Fruit fly (Drosophila melanogaster) whole organism, embryonic: ENCODE results near the gene CG42525.

Experiments
- Asciz ChIP-seq: fragments of 200-800 bp; sonication (Bioruptor generic); optimal IDR thresholded peaks from 2 replicates; lab custom pipeline; 2017; ENCODE audit warnings: missing biosample characterization, mild to moderate bottlenecking, missing genetic modification characterization, missing genetic modification reagents
- Atf3 ChIP-seq: fragments of 200-800 bp; sonication (Bioruptor generic); optimal IDR thresholded peaks from 3 replicates; lab custom pipeline; 2016; ENCODE audit warnings: missing biosample characterization, missing genetic modification characterization
- Awh ChIP-seq: fragments of 200-800 bp; sonication (Bioruptor generic); IDR thresholded peaks from 2 replicates; pipeline ENCODE4, ENCODE4 v1.3.6; 2022; ENCODE audit warnings: missing biosample characterization, missing genetic modification characterization
- BtbVII ChIP-seq: fragments of 200-800 bp; sonication (Bioruptor generic); optimal IDR thresholded peaks from 3 replicates; lab custom pipeline; 2017; ENCODE audit warnings: missing biosample characterization, mild to moderate bottlenecking, missing genetic modification characterization
- CG10366 ChIP-seq: fragments of 200-800 bp; sonication (Bioruptor generic); IDR thresholded peaks from 2 replicates; pipeline ENCODE4 v1.3.6; 2022; ENCODE audit warnings: missing biosample characterization, missing genetic modification characterization
- CG10959 ChIP-seq: fragments of 200-800 bp; sonication (Bioruptor generic); IDR thresholded peaks from 2 replicates; pipeline ENCODE4 v1.3.6; 2022; ENCODE audit warnings: missing biosample characterization, missing genetic modification characterization
- CG13287 ChIP-seq: fragments of 200-800 bp; sonication (Bioruptor generic); IDR thresholded peaks from 2 replicates; pipeline ENCODE4 v1.3.6; 2022; ENCODE audit warnings: missing biosample characterization, missing genetic modification characterization; ENCODE audit not compliant: partially characterized antibody
- CG15601 ChIP-seq: fragments of 200-800 bp; sonication (Bioruptor generic); optimal IDR thresholded peaks from 3 replicates; lab custom pipeline; 2019; ENCODE audit warnings: missing biosample characterization, mild to moderate bottlenecking, missing genetic modification characterization, moderate library complexity
- CG30431 ChIP-seq: fragments of 200-800 bp; sonication (Bioruptor generic); optimal IDR thresholded peaks from 2 replicates; lab custom pipeline; 2017; ENCODE audit warnings: missing biosample characterization, missing genetic modification characterization
- CG32532 ChIP-seq: fragments of 200-800 bp; sonication (Bioruptor generic); IDR thresholded peaks from 2 replicates; pipeline ENCODE4 v1.3.6; 2022; ENCODE audit warnings: missing biosample characterization, missing genetic modification characterization
- CG34224 ChIP-seq: fragments of 200-800 bp; sonication (Bioruptor generic); IDR thresholded peaks from 3 replicates; pipeline ENCODE4 v1.3.6; 2022; ENCODE audit warnings: missing biosample characterization, missing genetic modification characterization; ENCODE audit not compliant: partially characterized antibody
- CG3726 ChIP-seq: fragments of 200-800 bp; sonication (Bioruptor generic); IDR thresholded peaks from 3 replicates; pipeline ENCODE4, ENCODE4 v1.3.6; 2022; ENCODE audit warnings: missing biosample characterization, missing genetic modification characterization
- CG4617 ChIP-seq: fragments of 200-800 bp; sonication (Bioruptor generic); optimal IDR thresholded peaks from 3 replicates; lab custom pipeline; 2016; ENCODE audit warnings: missing biosample characterization, missing genetic modification characterization, borderline replicate concordance
- CG4820 ChIP-seq: fragments of 200-800 bp; sonication (Bioruptor generic); optimal IDR thresholded peaks from 3 replicates; lab custom pipeline; 2016; ENCODE audit warnings: missing biosample characterization, missing genetic modification characterization
- CG6254 ChIP-seq: fragments of 200-800 bp; sonication (Bioruptor generic); optimal IDR thresholded peaks from 3 replicates; lab custom pipeline; 2017; ENCODE audit warnings: mild to moderate bottlenecking, missing biosample characterization, missing genetic modification reagents, missing genetic modification characterization
- CG6765 ChIP-seq: fragments of 200-800 bp; sonication (Bioruptor generic); optimal IDR thresholded peaks from 3 replicates; lab custom pipeline; 2017; ENCODE audit warnings: missing biosample characterization, mild to moderate bottlenecking, missing genetic modification characterization
- CG7372 ChIP-seq: fragments of 200-800 bp; sonication (Bioruptor generic); IDR thresholded peaks from 2 replicates; pipeline ENCODE4 v1.3.6; 2022; ENCODE audit warnings: missing biosample characterization, missing genetic modification characterization
- CG8924 ChIP-seq: fragments of 200-800 bp; optimal IDR thresholded peaks from 3 replicates; lab custom pipeline; 2019; ENCODE audit warnings: missing biosample characterization, mild to moderate bottlenecking, missing genetic modification characterization, moderate library complexity
- CG9876 ChIP-seq: fragments of 200-800 bp; sonication (Bioruptor generic); optimal IDR thresholded peaks from 2 replicates; lab custom pipeline; 2016; ENCODE audit warnings: missing biosample characterization, missing genetic modification characterization
- Dip2 ChIP-seq: fragments of 200-800 bp; sonication (Bioruptor generic); IDR thresholded peaks from 2 replicates; pipeline ENCODE4 v1.3.6; 2022; ENCODE audit warnings: missing biosample characterization, missing genetic modification characterization
- Dp ChIP-seq: fragments of 200-800 bp; sonication (Bioruptor generic); optimal IDR thresholded peaks from 2 replicates; lab custom pipeline; 2018; ENCODE audit warnings: missing biosample characterization, mild to moderate bottlenecking, missing genetic modification characterization, moderate library complexity
- Drgx ChIP-seq: fragments of 200-800 bp; sonication (Bioruptor generic); IDR thresholded peaks from 2 replicates; pipeline ENCODE4 v1.3.6; 2022; ENCODE audit warnings: missing biosample characterization, missing genetic modification characterization
- ERR ChIP-seq: fragments of 200-800 bp; sonication (Bioruptor generic); optimal IDR thresholded peaks from 2 replicates; lab custom pipeline; 2016; ENCODE audit warnings: missing biosample characterization, missing genetic modification characterization
- Eip74EF ChIP-seq, 2 experiments: fragments of 200-800 bp in 1 of 2; fragments of >200 bp in 1 of 2; sonication (Bioruptor generic) in 1 of 2; optimal IDR thresholded peaks; 2 replicates each; lab custom pipeline; 2017 to 2019; ENCODE audit warnings: missing biosample characterization in 2 of 2, missing genetic modification characterization in 2 of 2, mild to moderate bottlenecking in 1 of 2, moderate library complexity in 1 of 2
- Elba2 ChIP-seq: fragments of 200-800 bp; sonication (Bioruptor generic); optimal IDR thresholded peaks from 3 replicates; lab custom pipeline; 2016; ENCODE audit warnings: missing biosample characterization, missing genetic modification characterization
- Gsc ChIP-seq: fragments of 200-800 bp; sonication (Bioruptor generic); IDR thresholded peaks from 2 replicates; pipeline ENCODE4 v1.3.6; 2022; ENCODE audit warnings: missing biosample characterization, missing genetic modification characterization
- HLHmδ ChIP-seq: fragments of 200-800 bp; sonication (Bioruptor generic); optimal IDR thresholded peaks from 2 replicates; lab custom pipeline; 2018; ENCODE audit warnings: missing biosample characterization, mild to moderate bottlenecking, missing genetic modification characterization, moderate library complexity
- Hey ChIP-seq: fragments of 200-800 bp; sonication (Bioruptor generic); optimal IDR thresholded peaks from 3 replicates; lab custom pipeline; 2018; ENCODE audit warnings: missing biosample characterization, mild to moderate bottlenecking, missing genetic modification characterization
- HmgD ChIP-seq: fragments of 200-800 bp; sonication (Bioruptor generic); optimal IDR thresholded peaks from 3 replicates; lab custom pipeline; 2016; ENCODE audit warnings: missing biosample characterization, missing genetic modification characterization
- Nf-YB ChIP-seq: fragments of 200-800 bp; sonication (Bioruptor generic); optimal IDR thresholded peaks from 3 replicates; lab custom pipeline; 2019; ENCODE audit warnings: missing biosample characterization, mild to moderate bottlenecking, missing genetic modification characterization, moderate library complexity
- Ssrp ChIP-seq: fragments of 200-800 bp; sonication (Bioruptor generic); optimal IDR thresholded peaks from 2 replicates; lab custom pipeline; 2018; ENCODE audit warnings: missing biosample characterization, mild to moderate bottlenecking, missing genetic modification characterization, moderate library complexity
- ac ChIP-seq: fragments of 200-800 bp; sonication (Bioruptor generic); optimal IDR thresholded peaks from 3 replicates; lab custom pipeline; 2017; ENCODE audit warnings: missing biosample characterization, mild to moderate bottlenecking, missing genetic modification characterization
- ase ChIP-seq: fragments of 200-800 bp; sonication (Bioruptor generic); IDR thresholded peaks from 3 replicates; pipeline ENCODE4 v1.3.6; 2022; ENCODE audit warnings: missing biosample characterization, missing genetic modification characterization
- bcd ChIP-seq: fragments of 200-800 bp; sonication (Bioruptor generic); optimal IDR thresholded peaks from 2 replicates; lab custom pipeline; 2017; ENCODE audit warnings: missing biosample characterization, mild to moderate bottlenecking, missing genetic modification characterization
- bsh ChIP-seq, 2 experiments: fragments of 200-800 bp; sonication (Bioruptor generic); optimal IDR thresholded peaks; 2 replicates each; lab custom pipeline; 2017 to 2018; ENCODE audit warnings: mild to moderate bottlenecking in 2 of 2, missing biosample characterization in 2 of 2, missing genetic modification characterization in 2 of 2, moderate library complexity in 1 of 2
- danr ChIP-seq: fragments of 200-800 bp; sonication (Bioruptor generic); IDR thresholded peaks from 2 replicates; pipeline ENCODE4 v1.3.6; 2022; ENCODE audit warnings: missing biosample characterization, missing genetic modification characterization
- fd64A ChIP-seq: fragments of 200-800 bp; sonication (Bioruptor generic); optimal IDR thresholded peaks from 3 replicates; lab custom pipeline; 2018; ENCODE audit warnings: missing biosample characterization, mild to moderate bottlenecking, missing genetic modification characterization
- fru ChIP-seq: fragments of >200 bp; optimal IDR thresholded peaks from 2 replicates; lab custom pipeline; 2017
- grn ChIP-seq: fragments of 200-800 bp; sonication (Bioruptor generic); optimal IDR thresholded peaks from 3 replicates; lab custom pipeline; 2017; ENCODE audit warnings: missing biosample characterization, missing genetic modification characterization
- gsb ChIP-seq: fragments of 200-800 bp; sonication (Bioruptor generic); IDR thresholded peaks from 2 replicates; pipeline ENCODE4 v1.3.6; 2022; ENCODE audit warnings: missing biosample characterization, missing genetic modification characterization
- jigr1 ChIP-seq: fragments of 200-800 bp; sonication (Bioruptor generic); IDR thresholded peaks from 3 replicates; pipeline ENCODE4 v1.3.6; 2022; ENCODE audit warnings: missing biosample characterization, missing genetic modification characterization
- kni ChIP-seq: fragments of 200-800 bp; sonication (Bioruptor generic); optimal IDR thresholded peaks from 3 replicates; lab custom pipeline; 2017; ENCODE audit warnings: mild to moderate bottlenecking, missing biosample characterization, missing genetic modification reagents, missing genetic modification characterization
- lov ChIP-seq, 2 experiments: fragments of 200-800 bp in 1 of 2; fragments of >200 bp in 1 of 2; sonication (Bioruptor generic) in 1 of 2; IDR thresholded peaks in 1 of 2; optimal IDR thresholded peaks in 1 of 2; 2 replicates in 1 of 2; 3 replicates in 1 of 2; pipeline versions ENCODE4 v1.3.6 to Lab custom; 2017 to 2022; ENCODE audit warnings: missing biosample characterization in 1 of 2, missing genetic modification characterization in 1 of 2
- nerfin-2 ChIP-seq: fragments of 200-800 bp; sonication (Bioruptor generic); IDR thresholded peaks from 2 replicates; pipeline ENCODE4 v1.3.6; 2022; ENCODE audit warnings: missing biosample characterization, missing genetic modification characterization; ENCODE audit not compliant: partially characterized antibody
- pita ChIP-seq: fragments of 200-800 bp; sonication (Bioruptor generic); optimal IDR thresholded peaks from 2 replicates; lab custom pipeline; 2017; ENCODE audit warnings: missing biosample characterization, mild to moderate bottlenecking, missing genetic modification characterization
- sens ChIP-seq: fragments of 200-800 bp; sonication (Bioruptor generic); peaks from one replicate; lab custom pipeline; 2016; ENCODE audit warnings: missing biosample characterization, missing genetic modification characterization
- shn ChIP-seq: fragments of 200-800 bp; sonication (Bioruptor generic); optimal IDR thresholded peaks from 3 replicates; lab custom pipeline; 2016; ENCODE audit warnings: missing biosample characterization, missing genetic modification characterization
- sim ChIP-seq: fragments of 200-800 bp; sonication (Bioruptor generic); IDR thresholded peaks from 2 replicates; pipeline ENCODE4 v1.3.6; 2022; ENCODE audit warnings: missing biosample characterization, missing genetic modification characterization
- sima ChIP-seq: fragments of 200-800 bp; sonication (Bioruptor generic); optimal IDR thresholded peaks from 2 replicates; lab custom pipeline; 2016; ENCODE audit warnings: missing biosample characterization, missing genetic modification characterization
- tin ChIP-seq: fragments of 200-800 bp; sonication (Bioruptor generic); optimal IDR thresholded peaks from 3 replicates; lab custom pipeline; 2016; ENCODE audit warnings: missing biosample characterization, missing genetic modification characterization
- vvl ChIP-seq: fragments of 200-800 bp; sonication (Bioruptor generic); IDR thresholded peaks from 2 replicates; pipeline ENCODE4 v1.3.6; 2022; ENCODE audit warnings: missing biosample characterization, missing genetic modification characterization
- zfh2 ChIP-seq: fragments of 200-800 bp; sonication (Bioruptor generic); optimal IDR thresholded peaks from 2 replicates; lab custom pipeline; 2016; ENCODE audit warnings: missing biosample characterization, missing genetic modification characterization

The CG42525 gene

dm6 chr3L:3141411-3141810, 48.1 kb downstream of the CG42525 start (continued):
- TF ChIP-seq tin (GFP tag; lab: Kevin White, UChicago), result no peak
- no peak for TF ChIP-seq CG30431
- peak; percentile 36; the same call in 1 of the 2 replicates for TF ChIP-seq sim
- TF ChIP-seq ERR (GFP tag; lab: Kevin White, UChicago), result no peak
- no peak for TF ChIP-seq CG13287 (GFP tag; lab: Robert Waterston, UW)
- no peak for TF ChIP-seq CG34224 (GFP tag; lab: Robert Waterston, UW)
- no peak for TF ChIP-seq CG10959 (GFP tag; lab: Robert Waterston, UW)
- TF ChIP-seq Dp (GFP tag; lab: Kevin White, UChicago), result no peak
- no peak for TF ChIP-seq ac (GFP tag; lab: Kevin White, UChicago)
- no peak for TF ChIP-seq lov (optimal IDR thresholded peaks at IDR 0.05; lab: Kevin White, UChicago)
- TF ChIP-seq lov (GFP tag; IDR thresholded peaks at IDR 0.05; lab: Robert Waterston, UW), result no peak
- TF ChIP-seq CG6254 (GFP tag; lab: Kevin White, UChicago), result peak; percentile 64
- no peak for TF ChIP-seq sima
- peak; percentile 8 for TF ChIP-seq Asciz (GFP tag; lab: Kevin White, UChicago)
- no peak for TF ChIP-seq Dip2 (GFP tag; lab: Robert Waterston, UW)
- no peak for TF ChIP-seq CG9876
- TF ChIP-seq pita (GFP tag; lab: Kevin White, UChicago), result no peak
- peak; percentile 76 for TF ChIP-seq CG15601 (tag; lab: Kevin White, UChicago)
- TF ChIP-seq shn (GFP tag; lab: Kevin White, UChicago), result no peak
- TF ChIP-seq Awh, result no peak
- no peak for TF ChIP-seq CG7372 (GFP tag; lab: Robert Waterston, UW)
- TF ChIP-seq ase (GFP tag; lab: Robert Waterston, UW), result no peak
- peak in 1 of 2 experiments; percentile 61 for TF ChIP-seq bsh (GFP tag; optimal IDR thresholded peaks at IDR 0.05; lab: Kevin White, UChicago)
- TF ChIP-seq gsb, result no peak
- peak; percentile 35 for TF ChIP-seq fd64A (GFP tag; lab: Kevin White, UChicago)
- no peak for TF ChIP-seq CG10366 (GFP tag; lab: Robert Waterston, UW)
- TF ChIP-seq CG32532 (GFP tag; lab: Robert Waterston, UW), result no peak
- TF ChIP-seq Elba2 (GFP tag; lab: Kevin White, UChicago), result no peak
- no peak for TF ChIP-seq Hey (tag; lab: Kevin White, UChicago)
- TF ChIP-seq danr, result no peak
- no peak for TF ChIP-seq zfh2 (GFP tag; lab: Kevin White, UChicago)
- TF ChIP-seq HmgD (GFP tag; lab: Kevin White, UChicago), result no peak
- no peak for TF ChIP-seq vvl (GFP tag; lab: Robert Waterston, UW)
- TF ChIP-seq CG4617, result no peak
- peak; percentile 93 for TF ChIP-seq HLHmδ
- TF ChIP-seq Drgx, result no peak
- TF ChIP-seq Gsc, result no peak
- TF ChIP-seq CG6765 (GFP tag; lab: Kevin White, UChicago), result no peak
- no peak for TF ChIP-seq Ssrp
- TF ChIP-seq nerfin-2 (GFP tag; lab: Robert Waterston, UW), result no peak
- TF ChIP-seq Nf-YB (GFP tag; lab: Kevin White, UChicago), result no peak
- TF ChIP-seq Atf3 (GFP tag; lab: Kevin White, UChicago), result no peak
- TF ChIP-seq jigr1 (GFP tag; lab: Robert Waterston, UW), result no peak
- TF ChIP-seq grn, result no peak
- peak; percentile 87 for TF ChIP-seq kni (GFP tag; lab: Kevin White, UChicago)
- TF ChIP-seq BtbVII (GFP tag; lab: Kevin White, UChicago), result no peak
- TF ChIP-seq CG4820 (GFP tag; lab: Kevin White, UChicago), result no peak
- TF ChIP-seq bcd, result no peak
- TF ChIP-seq Eip74EF (GFP tag; optimal IDR thresholded peaks at IDR 0.05; lab: Kevin White, UChicago), result peak in 1 of 2 experiments; percentile 14
- TF ChIP-seq sens, result peak; percentile 56
- no peak for TF ChIP-seq CG3726 (GFP tag; lab: Robert Waterston, UW)
- TF ChIP-seq fru (lab: Kevin White, UChicago), result no peak
- no peak for TF ChIP-seq CG8924
